Fruit fly (Drosophila melanogaster) whole organism, adult: Measurements from ENCODE around the gene Orct.

ENCODE experiments used
- CG33017 ChIP-seq: fragments of 200-800 bp; sonication (Bioruptor generic); optimal IDR thresholded peaks from 2 replicates; lab custom pipeline; 2018; ENCODE audit warnings: missing biosample characterization, mild to moderate bottlenecking, missing genetic modification characterization, moderate library complexity
- bab1 ChIP-seq: fragments of 200-800 bp; sonication (Bioruptor generic); optimal IDR thresholded peaks from 3 replicates; lab custom pipeline; 2019; ENCODE audit warnings: missing biosample characterization, mild to moderate bottlenecking, missing genetic modification characterization, moderate library complexity
- toe ChIP-seq: fragments of 200-800 bp; sonication (Bioruptor generic); optimal IDR thresholded peaks from 2 replicates; lab custom pipeline; 2016; ENCODE audit warnings: missing biosample characterization, missing genetic modification characterization

DNA sequence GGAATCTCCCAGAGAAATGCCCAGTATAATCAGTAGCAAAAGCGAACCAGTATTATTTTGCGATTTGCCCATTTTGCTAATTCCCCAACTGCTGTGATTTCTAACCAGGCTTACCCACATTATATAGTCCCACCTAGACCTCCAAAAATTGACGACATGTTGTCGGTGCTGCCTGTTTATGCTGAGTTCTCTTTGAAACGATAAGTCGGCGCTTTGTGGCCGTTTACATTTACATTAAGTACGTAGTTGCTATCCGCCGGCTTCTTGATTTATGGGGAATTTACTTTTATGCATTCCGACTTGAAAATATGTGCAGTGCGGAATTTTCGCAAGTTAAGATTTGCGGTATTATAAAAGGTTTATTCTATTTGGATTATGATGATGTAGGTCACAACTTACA is 18.2 kb downstream of the Orct start, which contains the start of gene CG5715:
- TF ChIP-seq bab1 (GFP tag; lab: Kevin White, UChicago) (no peak), CG33017 (tag; lab: Kevin White, UChicago) (no peak), toe (GFP tag; lab: Kevin White, UChicago) (no peak)
